Worm (Caenorhabditis elegans): Measurements from ENCODE around the gene F42H10.3.

DNA sequence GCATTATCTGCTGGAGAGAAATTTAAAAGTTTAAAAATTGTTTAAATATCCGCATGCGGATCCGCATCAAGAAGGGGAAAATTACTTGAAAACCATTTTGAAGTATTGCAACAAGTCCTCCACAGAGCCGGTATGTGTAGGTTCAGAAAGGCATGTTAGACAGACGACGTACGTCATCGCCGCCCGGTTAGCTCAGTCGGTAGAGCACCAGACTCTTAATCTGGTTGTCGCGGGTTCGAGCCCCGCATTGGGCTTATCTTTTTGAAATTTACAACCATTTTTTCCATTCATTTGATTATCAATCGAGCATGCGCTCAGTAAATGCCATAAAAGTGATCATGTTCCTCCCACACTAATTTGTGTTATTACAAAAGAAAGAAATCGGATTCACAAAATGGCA, 10.7 kb upstream of the F42H10.3 start:
- TF ChIP-seq hmbx-1 (tag; optimal IDR thresholded peaks at IDR 0.05) (no peak), tra-4 (tag; optimal IDR thresholded peaks at IDR 0.05) (no peak), ama-1 (optimal IDR thresholded peaks at IDR 0.05) (no peak), pes-1 (GFP tag; IDR thresholded peaks at IDR 0.05) (no peak), flt-1 (GFP tag; IDR thresholded peaks at IDR 0.05) (no peak), F13C5.2 (tag; optimal IDR thresholded peaks at IDR 0.05) (no peak), ceh-36 (tag; optimal IDR thresholded peaks at IDR 0.05) (no peak), ets-7 (tag; optimal IDR thresholded peaks at IDR 0.05) (no peak), scrt-1 (GFP tag; IDR thresholded peaks at IDR 0.05) (0 out of 2 replicates have a peak, but pooled peaks have one; percentile 16), ceh-13 (GFP tag; optimal IDR thresholded peaks at IDR 0.05) (no peak), tbx-11 (GFP tag; IDR thresholded peaks at IDR 0.05) (no peak), hmg-4 (GFP tag; optimal IDR thresholded peaks at IDR 0.05) (no peak)
